Worm (Caenorhabditis elegans): ENCODE measurements around the gene Y47D7A.3.

DNA sequence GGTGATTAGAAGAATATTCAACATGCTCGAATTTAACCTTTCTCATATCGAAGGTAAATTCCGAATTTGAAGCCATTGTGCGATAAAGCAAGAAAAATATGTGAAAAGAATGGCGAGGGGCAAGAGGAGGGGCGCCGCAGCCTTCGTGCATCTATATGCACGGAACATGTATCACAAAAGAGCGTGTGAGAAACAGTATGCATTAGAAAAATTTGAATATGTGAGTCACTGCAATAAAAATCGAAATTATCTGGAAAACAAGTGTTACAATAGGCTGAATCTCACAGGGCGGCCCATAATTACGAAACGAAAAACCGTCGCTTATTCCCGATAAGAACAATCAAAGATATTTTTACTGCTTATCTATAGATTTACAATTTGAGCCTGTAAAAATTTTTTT is 8.9 kb upstream of the Y47D7A.3 start, which contains the start of gene F13A2.5:
- TF ChIP-seq W03F9.2 (tag; optimal IDR thresholded peaks at IDR 0.05) (no peak), him-1 (tag; optimal IDR thresholded peaks at IDR 0.05) (no peak)
